Worm (Caenorhabditis elegans): ENCODE data around the gene srh-4.

Gene srh-4

DNA sequence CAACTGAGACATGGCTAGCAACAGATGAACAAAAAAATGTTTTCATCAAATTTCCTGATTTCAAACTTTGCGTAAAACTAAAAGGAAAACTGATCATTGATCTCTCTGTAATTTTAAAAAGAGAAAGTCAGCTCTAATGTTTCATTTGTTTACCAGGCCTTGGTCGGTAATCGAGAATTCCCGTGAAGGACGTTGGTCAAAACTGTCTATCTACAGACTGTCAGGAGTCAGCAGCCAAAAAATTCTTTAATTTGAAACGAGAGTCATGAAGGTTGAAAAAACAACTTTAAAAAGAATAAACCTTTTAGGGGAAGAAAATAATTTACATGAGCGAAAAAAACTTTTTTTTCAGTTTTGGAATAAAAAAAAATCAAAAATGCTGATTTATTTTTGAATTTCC is 25.2 kb upstream of the srh-4 start:
- TF ChIP-seq flt-1 (GFP tag; IDR thresholded peaks at IDR 0.05) (no peak), ceh-36 (tag; optimal IDR thresholded peaks at IDR 0.05) (no peak), tra-4 (tag; optimal IDR thresholded peaks at IDR 0.05) (no peak), hmbx-1 (tag; optimal IDR thresholded peaks at IDR 0.05) (no peak), ama-1 (optimal IDR thresholded peaks at IDR 0.05) (no peak), hnd-1 (tag; optimal IDR thresholded peaks at IDR 0.05) (no peak), hmg-4 (GFP tag; optimal IDR thresholded peaks at IDR 0.05) (no peak), tbx-37 (GFP tag; conservative IDR thresholded peaks at IDR 0.05) (no peak), scrt-1 (GFP tag; IDR thresholded peaks at IDR 0.05) (no peak), B0310.2 (tag; optimal IDR thresholded peaks at IDR 0.05) (no peak), tbx-11 (GFP tag; IDR thresholded peaks at IDR 0.05) (no peak), F13C5.2 (tag; optimal IDR thresholded peaks at IDR 0.05) (no peak), aly-1 (tag; optimal IDR thresholded peaks at IDR 0.05) (no peak), sea-1 (GFP tag; conservative IDR thresholded peaks at IDR 0.05) (no peak), ets-7 (tag; optimal IDR thresholded peaks at IDR 0.05) (no peak), ceh-13 (GFP tag; optimal IDR thresholded peaks at IDR 0.05) (no peak)

DNA sequence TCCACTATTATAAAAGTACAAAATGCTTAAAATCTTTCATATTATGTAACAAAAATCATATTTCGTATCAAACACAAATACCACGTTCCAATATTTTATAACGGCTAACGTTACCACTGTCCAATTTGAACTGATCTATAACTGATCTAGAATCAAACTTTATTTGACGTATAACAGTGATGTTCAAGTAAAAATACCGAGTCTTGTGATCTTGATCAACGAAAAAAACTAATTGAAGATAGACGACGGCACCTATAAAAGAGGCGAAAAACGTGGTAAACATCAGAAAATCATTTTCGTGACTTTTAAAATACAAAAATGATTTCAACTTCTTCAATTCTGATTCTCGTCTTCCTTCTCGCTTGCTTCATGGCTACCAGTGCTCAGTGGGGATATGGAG is 22.7 kb upstream of the srh-4 start, which contains the start of gene nlp-28:
TSS of gene nlp-28 (plus strand) at position 285 of the 400 bp plus-strand sequence.
- TF ChIP-seq tbx-37 (GFP tag; conservative IDR thresholded peaks at IDR 0.05) (no peak), F13C5.2 (tag; optimal IDR thresholded peaks at IDR 0.05) (no peak), flt-1 (GFP tag; IDR thresholded peaks at IDR 0.05) (no peak), ets-7 (tag; optimal IDR thresholded peaks at IDR 0.05) (no peak), tbx-11 (GFP tag; IDR thresholded peaks at IDR 0.05) (no peak), hmg-4 (GFP tag; optimal IDR thresholded peaks at IDR 0.05) (no peak), ceh-36 (tag; optimal IDR thresholded peaks at IDR 0.05) (no peak), B0310.2 (tag; optimal IDR thresholded peaks at IDR 0.05) (no peak)

DNA sequence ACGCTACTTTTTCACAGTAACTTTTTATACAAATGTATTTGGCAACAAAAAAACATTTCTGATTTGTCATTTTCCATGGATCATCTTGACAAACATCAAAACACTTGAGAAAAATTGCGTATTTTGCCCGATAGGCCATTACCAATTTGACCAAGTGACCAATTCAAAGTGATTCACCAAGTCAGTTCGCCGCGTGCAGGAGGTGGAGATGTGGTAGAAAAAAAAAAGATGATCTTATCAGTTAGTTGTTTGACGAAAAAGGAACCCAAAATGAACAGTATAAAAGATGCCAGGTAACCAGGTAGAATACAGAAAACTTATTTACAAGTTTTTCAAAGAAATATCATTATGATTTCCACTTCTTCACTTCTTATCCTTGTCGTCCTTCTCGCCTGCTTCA is 21.2 kb upstream of the srh-4 start, which contains the start of gene nlp-27:
TSS of gene nlp-27 (plus strand) at position 309 of the 400 bp plus-strand sequence.
- no peak for TF ChIP-seq sea-1 (GFP tag; conservative IDR thresholded peaks at IDR 0.05)

ce11 chrV:3992334-3992733 is 17.9 kb upstream of the srh-4 start:
- TF ChIP-seq hmg-4 (GFP tag; optimal IDR thresholded peaks at IDR 0.05) = no peak
- TF ChIP-seq ets-7 (tag; optimal IDR thresholded peaks at IDR 0.05) = no peak
- no peak for TF ChIP-seq hnd-1 (tag; optimal IDR thresholded peaks at IDR 0.05)
- no peak for TF ChIP-seq tbx-37 (GFP tag; conservative IDR thresholded peaks at IDR 0.05)
- TF ChIP-seq flt-1 (GFP tag; IDR thresholded peaks at IDR 0.05) = no peak
- TF ChIP-seq scrt-1 (GFP tag; IDR thresholded peaks at IDR 0.05) = no peak
- TF ChIP-seq B0310.2 (tag; optimal IDR thresholded peaks at IDR 0.05) = no peak
- TF ChIP-seq F13C5.2 (tag; optimal IDR thresholded peaks at IDR 0.05) = no peak
- no peak for TF ChIP-seq sea-1 (GFP tag; conservative IDR thresholded peaks at IDR 0.05)
- no peak for TF ChIP-seq hmbx-1 (tag; optimal IDR thresholded peaks at IDR 0.05)
- no peak for TF ChIP-seq aly-1 (tag; optimal IDR thresholded peaks at IDR 0.05)
- TF ChIP-seq pes-1 (GFP tag; IDR thresholded peaks at IDR 0.05) = no peak
- no peak for TF ChIP-seq ceh-13 (GFP tag; optimal IDR thresholded peaks at IDR 0.05)
- TF ChIP-seq ceh-36 (tag; optimal IDR thresholded peaks at IDR 0.05) = no peak

ce11 chrV:3994048-3994447 is 16.2 kb upstream of the srh-4 start, which contains the start of gene K09D9.9:
Gene K09D9.9, minus strand, starts transcription at chrV:3994148.
- no peak for TF ChIP-seq ama-1 (optimal IDR thresholded peaks at IDR 0.05)
- TF ChIP-seq ceh-13 (GFP tag; optimal IDR thresholded peaks at IDR 0.05) = no peak
- no peak for TF ChIP-seq tra-4 (tag; optimal IDR thresholded peaks at IDR 0.05)
- no peak for TF ChIP-seq ets-7 (tag; optimal IDR thresholded peaks at IDR 0.05)

DNA sequence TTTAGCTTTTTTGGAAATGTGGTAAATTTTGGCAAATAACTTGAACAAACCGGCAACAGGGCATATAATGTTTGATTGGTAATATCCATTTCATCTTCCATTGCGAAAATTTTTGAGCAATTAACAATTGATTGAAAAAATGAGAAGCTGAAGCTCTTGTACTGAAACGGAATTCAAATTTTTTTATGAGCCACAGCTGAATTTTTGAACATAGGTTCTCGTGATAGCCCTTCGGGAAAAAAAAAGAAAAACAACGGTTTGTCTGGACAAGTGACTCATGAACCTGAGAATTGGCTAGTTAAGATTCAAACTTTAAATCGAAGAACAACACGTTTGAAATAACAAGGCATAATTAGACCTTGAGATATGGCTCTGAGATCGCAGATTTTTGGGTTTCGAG is 14.4 kb upstream of the srh-4 start, which contains the start of gene srx-62:
TSS of gene srx-62 (minus strand) at position 101 of the 400 bp plus-strand sequence.
- TF ChIP-seq ceh-36 (tag; optimal IDR thresholded peaks at IDR 0.05) = no peak
- no peak for TF ChIP-seq sea-1 (GFP tag; conservative IDR thresholded peaks at IDR 0.05)
- no peak for TF ChIP-seq hnd-1 (tag; optimal IDR thresholded peaks at IDR 0.05)
- TF ChIP-seq tra-4 (tag; optimal IDR thresholded peaks at IDR 0.05) = no peak

DNA sequence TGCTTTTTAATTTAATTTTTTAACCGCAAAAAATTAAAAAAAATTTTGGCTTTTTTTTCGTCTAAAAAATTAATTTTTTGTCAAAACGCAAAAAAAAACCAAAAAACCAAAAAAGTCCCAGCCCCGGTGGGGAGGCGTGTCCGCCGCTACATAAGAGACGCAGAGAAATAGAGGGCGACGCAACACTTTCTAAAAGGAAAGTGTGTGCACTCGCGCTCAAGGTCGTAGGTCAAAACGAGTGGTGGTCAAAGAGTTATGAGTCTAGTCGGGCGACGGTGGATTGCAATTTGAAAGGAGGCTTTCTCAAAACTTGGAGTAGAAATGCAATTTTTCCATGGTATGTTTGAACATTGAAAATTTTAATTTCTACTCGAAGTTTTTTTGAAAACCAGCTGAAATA is 5.7 kb upstream of the srh-4 start:
- TF ChIP-seq B0310.2 (tag; optimal IDR thresholded peaks at IDR 0.05) (no peak), hmbx-1 (tag; optimal IDR thresholded peaks at IDR 0.05) (no peak), tbx-37 (GFP tag; conservative IDR thresholded peaks at IDR 0.05) (no peak), F13C5.2 (tag; optimal IDR thresholded peaks at IDR 0.05) (no peak)

DNA sequence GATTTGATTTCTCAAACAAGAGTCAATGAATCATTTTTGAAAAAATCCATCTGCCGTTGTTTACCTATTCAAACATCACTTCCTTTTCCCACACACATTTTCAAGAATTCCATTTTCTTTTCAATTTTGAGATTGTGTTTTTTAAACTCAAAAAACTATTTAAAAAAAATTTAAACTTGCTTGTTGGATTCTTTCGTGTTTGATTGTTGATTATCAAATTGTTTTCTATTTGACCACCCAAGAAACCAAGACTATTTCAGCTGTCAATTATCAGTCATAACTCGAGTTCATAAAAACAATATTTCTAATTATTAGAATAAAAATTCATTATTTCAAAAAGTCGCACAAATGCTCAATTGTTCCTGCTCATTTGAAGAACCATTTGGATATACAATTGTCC is 5.1 kb upstream of the srh-4 start, which contains the start of gene srh-8:
TSS of gene srh-8 (plus strand) at position 301 of the 400 bp plus-strand sequence.
- TF ChIP-seq tbx-11 (GFP tag; IDR thresholded peaks at IDR 0.05) (no peak), hmg-4 (GFP tag; optimal IDR thresholded peaks at IDR 0.05) (no peak), tbx-37 (GFP tag; conservative IDR thresholded peaks at IDR 0.05) (no peak), ceh-13 (GFP tag; optimal IDR thresholded peaks at IDR 0.05) (no peak), sea-1 (GFP tag; conservative IDR thresholded peaks at IDR 0.05) (no peak), tra-4 (tag; optimal IDR thresholded peaks at IDR 0.05) (no peak), ama-1 (optimal IDR thresholded peaks at IDR 0.05) (no peak), hnd-1 (tag; optimal IDR thresholded peaks at IDR 0.05) (no peak), F13C5.2 (tag; optimal IDR thresholded peaks at IDR 0.05) (no peak), hmbx-1 (tag; optimal IDR thresholded peaks at IDR 0.05) (no peak), aly-1 (tag; optimal IDR thresholded peaks at IDR 0.05) (no peak), flt-1 (GFP tag; IDR thresholded peaks at IDR 0.05) (no peak), scrt-1 (GFP tag; IDR thresholded peaks at IDR 0.05) (no peak), ets-7 (tag; optimal IDR thresholded peaks at IDR 0.05) (no peak), pes-1 (GFP tag; IDR thresholded peaks at IDR 0.05) (no peak), ceh-36 (tag; optimal IDR thresholded peaks at IDR 0.05) (no peak), B0310.2 (tag; optimal IDR thresholded peaks at IDR 0.05) (no peak)

Data from whole organism, early embryonic.